Worm (Caenorhabditis elegans): Measurements from ENCODE around the gene Y43B11AR.3.

Gene Y43B11AR.3

DNA sequence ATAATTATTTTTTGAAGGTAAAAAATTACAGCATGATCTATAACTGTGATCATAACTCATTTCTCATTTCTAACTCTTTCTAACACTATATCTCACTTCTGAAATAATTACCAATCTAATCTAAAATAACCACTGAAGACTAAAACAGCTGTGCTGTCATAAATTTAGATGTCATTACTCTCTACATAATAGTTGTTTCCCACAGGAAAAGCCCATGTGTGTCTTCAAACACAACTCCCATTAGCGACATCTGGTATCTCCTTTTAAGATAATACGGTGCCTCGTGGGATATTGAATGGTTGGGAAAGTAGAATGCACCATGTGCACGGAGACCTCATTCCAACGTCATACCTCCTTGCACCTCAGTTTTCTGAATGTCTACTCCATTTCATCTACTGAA lies 18.5 kb downstream of the Y43B11AR.3 start, which contains the start of gene Y43B11AL.1:
Gene Y43B11AL.1 (plus strand): TSS at position 301 of the 400 bp plus-strand sequence.
- TF ChIP-seq klf-2 (GFP tag; conservative IDR thresholded peaks at IDR 0.05) (no peak), ztf-23 (GFP tag; IDR thresholded peaks at IDR 0.05) (no peak), med-1 (GFP tag; optimal IDR thresholded peaks at IDR 0.05; ENCODE audit: insufficient read depth) (no peak), cog-1 (tag; optimal IDR thresholded peaks at IDR 0.05) (no peak), flt-1 (GFP tag; IDR thresholded peaks at IDR 0.05) (no peak), ztf-29 (GFP tag; IDR thresholded peaks at IDR 0.05) (no peak), T22C8.4 (GFP tag; IDR thresholded peaks at IDR 0.05) (no peak), ref-1 (GFP tag; conservative IDR thresholded peaks at IDR 0.05) (no peak), tab-1 (GFP tag; IDR thresholded peaks at IDR 0.05) (no peak)

DNA sequence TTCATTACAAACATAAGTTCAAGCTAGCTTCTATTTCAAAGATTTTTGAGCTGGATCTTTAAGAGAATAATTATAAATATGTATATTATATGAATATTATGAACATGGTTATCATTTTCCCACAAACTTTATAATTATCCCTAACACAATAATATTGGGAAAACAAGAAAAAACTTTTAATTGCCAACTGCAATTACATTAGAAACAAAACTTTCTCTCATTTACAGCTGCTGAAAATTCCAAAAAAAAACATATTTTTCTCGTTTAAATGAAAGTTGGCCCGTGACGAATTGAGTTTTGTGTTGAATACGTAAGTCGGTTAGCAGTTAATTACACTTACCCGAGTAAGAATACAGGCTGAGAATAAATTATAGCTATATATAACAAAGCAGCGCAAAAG lies 20.8 kb downstream of the Y43B11AR.3 start:
- TF ChIP-seq ztf-23 (GFP tag; IDR thresholded peaks at IDR 0.05) (no peak), tab-1 (GFP tag; IDR thresholded peaks at IDR 0.05) (no peak), ref-1 (GFP tag; conservative IDR thresholded peaks at IDR 0.05) (no peak), med-1 (GFP tag; optimal IDR thresholded peaks at IDR 0.05; ENCODE audit: insufficient read depth) (no peak), T22C8.4 (GFP tag; IDR thresholded peaks at IDR 0.05) (no peak), flt-1 (GFP tag; IDR thresholded peaks at IDR 0.05) (no peak), ztf-29 (GFP tag; IDR thresholded peaks at IDR 0.05) (no peak), klf-2 (GFP tag; conservative IDR thresholded peaks at IDR 0.05) (no peak), cog-1 (tag; optimal IDR thresholded peaks at IDR 0.05) (no peak)

DNA sequence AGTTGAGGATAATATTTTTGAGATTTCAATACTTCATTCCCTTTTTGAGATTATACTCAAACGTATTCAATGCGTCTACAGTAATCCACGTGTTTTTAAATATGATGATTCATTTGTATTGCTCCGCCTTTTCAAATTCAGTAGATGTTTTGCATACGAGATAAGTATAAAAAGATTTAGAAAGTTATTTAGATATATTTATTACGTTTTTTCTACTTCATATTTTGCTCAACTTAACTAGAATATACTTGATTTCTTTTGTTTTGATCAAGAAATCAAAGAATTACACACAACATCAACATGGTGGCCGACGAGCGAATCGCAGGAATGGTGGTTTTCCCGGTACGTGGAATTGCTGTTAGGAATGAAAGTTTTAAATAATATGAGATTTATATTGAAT lies 25.8 kb downstream of the Y43B11AR.3 start, which contains the start of gene srx-50:
Gene srx-50 (plus strand): TSS at position 301 of the 400 bp plus-strand sequence.
- no peak for TF ChIP-seq flt-1 (GFP tag; IDR thresholded peaks at IDR 0.05)
- TF ChIP-seq cog-1 (tag; optimal IDR thresholded peaks at IDR 0.05): no peak
- TF ChIP-seq T22C8.4 (GFP tag; IDR thresholded peaks at IDR 0.05): no peak
- TF ChIP-seq klf-2 (GFP tag; conservative IDR thresholded peaks at IDR 0.05): no peak
- TF ChIP-seq med-1 (GFP tag; optimal IDR thresholded peaks at IDR 0.05; ENCODE audit: insufficient read depth): no peak
- no peak for TF ChIP-seq ztf-23 (GFP tag; IDR thresholded peaks at IDR 0.05)
- no peak for TF ChIP-seq tab-1 (GFP tag; IDR thresholded peaks at IDR 0.05)
- no peak for TF ChIP-seq ref-1 (GFP tag; conservative IDR thresholded peaks at IDR 0.05)
- no peak for TF ChIP-seq ztf-29 (GFP tag; IDR thresholded peaks at IDR 0.05)

DNA sequence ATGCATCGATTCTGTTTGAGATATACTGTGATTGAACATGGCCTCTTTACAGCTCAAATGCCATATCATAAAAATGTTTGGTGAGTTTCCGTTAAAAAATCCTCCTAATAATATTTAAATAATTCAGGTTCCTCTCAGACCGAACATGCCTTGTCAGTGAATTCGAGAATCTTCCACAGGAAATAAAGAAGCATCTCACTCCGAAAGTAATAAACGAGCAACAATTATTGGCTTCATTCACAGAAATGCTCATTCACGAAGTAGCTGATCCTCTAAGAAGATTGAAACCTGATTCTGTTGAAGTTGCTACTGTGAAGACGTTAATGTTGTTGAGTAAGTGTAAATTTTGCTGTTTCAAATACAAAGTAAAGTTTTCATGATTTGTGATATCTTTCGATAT lies 31.4 kb downstream of the Y43B11AR.3 start:
- TF ChIP-seq cog-1 (tag; optimal IDR thresholded peaks at IDR 0.05) (no peak), ref-1 (GFP tag; conservative IDR thresholded peaks at IDR 0.05) (no peak), ztf-23 (GFP tag; IDR thresholded peaks at IDR 0.05) (no peak), klf-2 (GFP tag; conservative IDR thresholded peaks at IDR 0.05) (no peak), T22C8.4 (GFP tag; IDR thresholded peaks at IDR 0.05) (no peak)

DNA sequence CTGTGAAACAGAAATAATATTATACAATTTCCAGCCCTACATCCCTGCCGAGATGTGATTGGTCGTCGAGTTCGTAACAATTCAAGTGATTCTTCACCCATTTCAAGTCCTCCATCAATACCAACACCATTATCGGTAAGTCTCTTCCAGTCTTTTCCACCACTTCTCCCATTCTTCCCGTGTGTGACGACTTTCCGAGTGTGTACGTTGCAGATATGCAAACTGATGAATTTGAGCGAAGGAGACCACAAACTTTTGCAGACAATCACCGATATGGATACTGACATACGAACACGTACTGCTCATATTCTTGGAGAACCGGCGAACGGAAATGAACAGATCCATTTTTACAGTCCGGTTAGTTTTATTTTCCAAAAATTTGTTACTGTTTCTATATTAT lies 32.0 kb downstream of the Y43B11AR.3 start:
- TF ChIP-seq T22C8.4 (GFP tag; IDR thresholded peaks at IDR 0.05) (no peak), tab-1 (GFP tag; IDR thresholded peaks at IDR 0.05) (no peak), ztf-23 (GFP tag; IDR thresholded peaks at IDR 0.05) (no peak), med-1 (GFP tag; optimal IDR thresholded peaks at IDR 0.05; ENCODE audit: insufficient read depth) (no peak), ref-1 (GFP tag; conservative IDR thresholded peaks at IDR 0.05) (no peak), klf-2 (GFP tag; conservative IDR thresholded peaks at IDR 0.05) (no peak), cog-1 (tag; optimal IDR thresholded peaks at IDR 0.05) (no peak), ztf-29 (GFP tag; IDR thresholded peaks at IDR 0.05) (no peak), flt-1 (GFP tag; IDR thresholded peaks at IDR 0.05) (no peak)

DNA sequence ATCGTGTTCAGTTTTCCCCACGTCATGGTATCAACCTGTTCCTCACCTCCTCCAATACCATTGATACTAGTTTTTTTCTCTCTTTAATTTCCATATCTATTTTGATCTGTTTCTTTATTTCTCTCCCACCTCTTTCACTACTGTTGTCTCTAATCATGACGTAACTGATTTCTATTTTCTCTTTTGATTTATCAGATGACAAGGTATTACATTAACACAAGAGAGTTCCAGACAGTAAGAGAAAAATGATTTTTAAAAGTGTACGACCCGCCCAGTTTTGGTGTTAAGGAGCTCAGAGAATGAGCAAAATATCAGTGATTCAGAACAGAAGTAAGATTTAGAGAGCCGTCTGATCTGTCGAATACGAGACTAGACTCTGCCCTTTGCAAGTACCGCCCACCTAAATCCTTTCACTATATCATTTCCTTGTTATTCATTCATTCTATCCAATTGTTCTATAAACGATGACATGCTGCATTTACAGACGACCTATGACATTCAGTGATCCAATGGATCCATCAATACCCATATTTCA lies 33.8 kb downstream of the Y43B11AR.3 start, which contains the start of gene nhr-105:
Gene nhr-105 (plus strand): TSS at position 485 of the 535 bp plus-strand sequence.
- TF ChIP-seq ref-1 (GFP tag; conservative IDR thresholded peaks at IDR 0.05): no peak
- TF ChIP-seq ztf-29 (GFP tag; IDR thresholded peaks at IDR 0.05): no peak
- TF ChIP-seq flt-1 (GFP tag; IDR thresholded peaks at IDR 0.05): no peak
- no peak for TF ChIP-seq klf-2 (GFP tag; conservative IDR thresholded peaks at IDR 0.05)

DNA sequence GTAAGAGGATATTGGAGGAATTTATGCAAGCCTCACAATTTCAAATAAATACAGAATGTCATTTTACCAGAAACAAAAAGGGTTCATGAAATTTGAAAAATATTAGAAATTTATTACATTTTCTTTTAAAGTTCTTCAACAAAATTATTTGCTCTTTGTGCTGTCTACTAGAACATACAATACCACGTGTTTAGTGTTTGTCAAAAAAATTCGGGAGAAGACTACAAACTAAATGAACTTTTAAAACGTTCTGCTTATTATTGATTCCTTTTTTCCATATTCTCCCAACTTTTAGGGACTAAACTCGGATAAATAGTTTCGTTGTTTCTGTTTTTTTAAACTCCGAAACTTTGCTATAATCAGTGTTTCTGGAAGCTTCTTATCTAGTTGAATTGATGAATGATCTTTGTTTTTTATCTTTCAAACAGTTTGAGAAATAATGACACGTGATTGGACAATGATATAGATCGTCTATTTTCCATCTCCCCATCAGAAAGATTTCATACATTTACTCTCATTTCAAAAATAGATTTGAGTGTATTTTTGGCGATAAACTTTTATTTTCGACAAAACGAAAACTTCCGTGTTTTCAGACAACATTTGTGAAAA lies 34.8 kb downstream of the Y43B11AR.3 start:
- TF ChIP-seq tab-1 (GFP tag; IDR thresholded peaks at IDR 0.05): no peak

DNA sequence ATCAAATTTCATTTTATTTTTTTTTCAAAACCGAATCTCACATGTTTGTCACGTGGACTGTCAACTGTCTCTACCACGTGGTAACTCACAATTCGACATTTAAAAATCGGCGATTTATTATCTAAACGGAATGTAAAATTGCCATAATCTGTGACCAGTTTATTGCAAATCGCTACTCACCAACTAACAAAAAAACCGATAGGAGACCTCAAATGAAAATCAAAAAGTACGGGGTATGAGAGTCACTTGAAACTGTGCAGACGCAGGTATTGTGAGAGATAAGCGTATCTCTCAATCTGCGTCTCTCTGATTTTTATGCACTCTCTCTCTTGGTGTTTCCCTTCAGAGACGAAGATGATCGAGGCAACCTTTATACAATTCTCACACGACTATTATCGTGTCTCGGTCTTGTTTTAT lies 35.7 kb downstream of the Y43B11AR.3 start:
- TF ChIP-seq ztf-29 (GFP tag; IDR thresholded peaks at IDR 0.05): no peak
- TF ChIP-seq tab-1 (GFP tag; IDR thresholded peaks at IDR 0.05): no peak
- no peak for TF ChIP-seq cog-1 (tag; optimal IDR thresholded peaks at IDR 0.05)
- no peak for TF ChIP-seq ztf-23 (GFP tag; IDR thresholded peaks at IDR 0.05)
- TF ChIP-seq med-1 (GFP tag; optimal IDR thresholded peaks at IDR 0.05; ENCODE audit: insufficient read depth): no peak
- TF ChIP-seq flt-1 (GFP tag; IDR thresholded peaks at IDR 0.05): no peak
- TF ChIP-seq klf-2 (GFP tag; conservative IDR thresholded peaks at IDR 0.05): no peak
- TF ChIP-seq ref-1 (GFP tag; conservative IDR thresholded peaks at IDR 0.05): no peak
- no peak for TF ChIP-seq T22C8.4 (GFP tag; IDR thresholded peaks at IDR 0.05)

DNA sequence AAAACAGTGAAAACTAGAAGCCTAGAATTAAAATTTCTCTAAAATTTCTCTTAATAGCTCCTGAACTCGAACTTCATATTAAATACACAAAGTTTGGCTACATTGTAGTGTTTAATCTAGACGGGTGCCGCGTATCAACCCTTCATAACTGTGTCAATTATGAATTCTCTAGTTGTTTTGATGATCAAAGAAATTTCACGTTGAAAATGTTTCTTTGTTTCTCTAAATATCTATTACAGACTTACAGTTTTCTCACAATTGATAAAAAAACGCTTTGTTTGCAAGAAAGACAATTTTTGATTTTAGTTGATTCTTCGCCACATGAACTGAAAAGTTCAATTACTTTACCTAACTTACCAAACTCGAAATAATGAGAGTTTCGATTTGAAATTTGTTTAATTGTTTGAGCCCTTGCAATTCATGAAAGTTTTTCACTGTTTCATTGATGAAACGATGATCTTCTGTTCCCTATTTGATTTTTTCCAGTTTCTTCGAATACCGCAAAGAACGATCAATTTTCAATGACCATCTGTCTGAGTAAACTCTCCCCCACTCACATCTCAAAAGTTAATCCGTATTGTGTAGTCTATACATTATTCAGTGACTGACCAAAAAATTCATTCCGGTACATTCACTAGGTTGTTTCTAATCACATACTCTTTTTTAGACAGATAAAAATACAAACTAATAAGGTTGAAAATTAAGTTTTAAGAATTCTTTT lies 36.7 kb downstream of the Y43B11AR.3 start:
- TF ChIP-seq ref-1 (GFP tag; conservative IDR thresholded peaks at IDR 0.05) (no peak), T22C8.4 (GFP tag; IDR thresholded peaks at IDR 0.05) (no peak)

DNA sequence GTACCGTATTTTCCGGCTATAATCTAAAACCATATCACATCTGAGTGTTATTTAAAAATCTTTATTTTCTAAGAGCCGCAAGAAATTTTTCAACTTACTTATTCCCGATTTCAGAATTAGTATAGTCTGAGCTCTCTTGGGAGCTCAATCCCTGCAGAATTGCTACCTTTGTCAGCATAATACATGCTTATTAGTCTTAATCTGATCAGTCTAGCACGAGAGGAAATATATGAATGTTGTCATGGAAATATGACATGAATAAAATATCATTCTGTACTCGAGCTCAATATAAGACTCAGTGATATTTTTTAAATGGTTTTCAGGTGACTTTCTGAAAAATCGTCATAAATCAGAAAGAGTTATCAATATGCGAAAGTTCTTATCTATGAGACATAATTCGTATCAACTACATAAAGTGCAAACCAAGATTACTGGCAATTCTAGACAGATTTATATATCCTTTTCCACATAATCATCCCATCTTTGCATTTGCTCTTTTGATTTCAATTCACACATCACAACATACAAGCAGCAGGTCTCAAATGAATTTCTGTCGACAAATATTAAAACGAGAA lies 38.1 kb downstream of the Y43B11AR.3 start:
- TF ChIP-seq ztf-23 (GFP tag; IDR thresholded peaks at IDR 0.05) (no peak), ref-1 (GFP tag; conservative IDR thresholded peaks at IDR 0.05) (no peak), med-1 (GFP tag; optimal IDR thresholded peaks at IDR 0.05; ENCODE audit: insufficient read depth) (no peak), klf-2 (GFP tag; conservative IDR thresholded peaks at IDR 0.05) (no peak), tab-1 (GFP tag; IDR thresholded peaks at IDR 0.05) (no peak)
